Worm (Caenorhabditis elegans): ENCODE data around the gene dpy-7.

dpy-7 gene

DNA sequence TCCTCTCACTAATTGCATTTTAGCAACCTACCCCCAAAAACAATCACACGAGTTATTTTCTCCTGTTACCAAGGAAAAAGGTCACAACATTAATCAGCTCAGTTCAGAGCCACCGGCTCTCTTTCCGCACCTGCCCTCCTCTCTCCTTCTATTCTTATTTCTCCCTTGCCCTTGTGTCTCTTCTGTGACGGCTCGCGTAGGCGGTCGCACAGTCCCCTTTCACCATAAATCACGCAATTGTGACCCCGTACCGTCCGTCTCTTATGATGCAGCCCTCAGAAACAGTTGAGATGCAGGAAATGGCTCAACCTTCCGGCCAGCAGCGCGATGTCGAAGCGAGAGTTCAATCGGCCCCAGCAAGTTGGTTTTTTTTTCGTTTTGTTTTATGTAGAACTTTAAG is 25.0 kb upstream of the dpy-7 start, which contains the start of gene sto-1:
TSS of gene sto-1 (plus strand) at position 200 of the 400 bp plus-strand sequence.
- TF ChIP-seq unc-62 (GFP tag; optimal IDR thresholded peaks at IDR 0.05), result no peak

DNA sequence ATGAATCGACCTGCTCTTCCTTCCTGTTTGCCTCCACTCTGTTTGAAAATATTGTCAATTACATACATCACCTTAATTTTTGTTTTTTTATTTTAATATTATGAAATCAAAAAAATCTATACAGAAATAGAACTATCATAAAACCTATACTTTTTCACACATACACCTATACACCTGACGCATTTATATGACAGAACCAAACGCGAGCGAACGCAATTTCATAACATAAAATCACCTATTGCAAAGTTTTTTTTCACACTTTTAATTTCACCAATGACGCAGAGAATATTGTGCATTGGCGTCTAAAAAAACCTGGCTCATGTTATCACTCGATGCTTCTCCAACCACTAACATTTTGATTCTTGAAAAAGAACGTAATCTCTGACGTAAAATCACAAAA is 24.4 kb upstream of the dpy-7 start:
- no peak for TF ChIP-seq unc-62 (GFP tag; optimal IDR thresholded peaks at IDR 0.05)

DNA sequence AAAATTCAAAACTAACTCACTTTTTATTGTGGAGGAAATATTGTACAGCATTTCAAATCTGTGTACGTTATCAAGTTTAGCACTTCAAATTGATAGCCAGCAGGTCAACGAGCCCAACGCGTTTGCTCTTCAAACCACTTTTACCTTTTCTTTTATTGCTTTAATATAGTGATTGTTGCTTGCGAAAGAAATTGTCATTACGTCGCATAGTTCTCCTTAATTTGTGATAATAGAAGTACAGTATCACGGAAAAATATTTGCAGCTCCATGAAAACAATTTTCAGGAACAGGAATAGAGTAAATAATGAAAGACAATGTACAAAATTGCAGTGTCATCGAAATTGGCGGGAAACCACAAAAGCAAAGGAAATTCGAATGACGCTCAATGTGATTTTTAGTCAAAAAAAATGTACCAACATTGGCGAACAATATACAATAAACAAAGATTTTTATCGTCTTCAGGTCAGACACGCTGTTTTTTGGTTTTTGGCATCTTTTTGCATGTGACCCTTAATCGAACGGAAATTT is 21.4 kb upstream of the dpy-7 start, which contains the start of the genes PDB1.1 and F08C6.5:
TSS of gene PDB1.1 (minus strand) at position 158 of the 528 bp plus-strand sequence.
TSS of gene F08C6.5 (plus strand) at position 478 of the 528 bp plus-strand sequence.
- TF ChIP-seq unc-62 (GFP tag; optimal IDR thresholded peaks at IDR 0.05), result no peak

DNA sequence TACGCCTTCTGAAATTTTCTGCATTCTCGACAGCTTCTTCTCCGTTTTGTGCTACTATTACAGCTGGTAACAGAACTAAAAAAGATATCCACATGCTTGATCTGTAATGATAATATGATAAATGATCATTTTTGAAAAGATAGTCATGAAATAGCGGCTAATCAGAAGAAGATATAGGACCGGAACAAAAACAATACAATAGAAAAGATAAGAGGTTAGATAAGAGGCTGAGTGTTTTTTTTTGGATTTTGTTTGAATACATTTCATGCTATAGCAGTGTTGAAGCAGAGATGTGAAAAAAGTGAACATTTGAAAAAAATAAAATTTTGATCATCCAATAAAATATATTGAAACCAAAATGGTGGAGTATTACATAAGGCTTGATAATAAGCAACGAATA is 16.7 kb upstream of the dpy-7 start, which contains the start of gene F46C8.8:
TSS of gene F46C8.8 (minus strand) at position 101 of the 400 bp plus-strand sequence.
- TF ChIP-seq unc-62 (GFP tag; optimal IDR thresholded peaks at IDR 0.05), result no peak

DNA sequence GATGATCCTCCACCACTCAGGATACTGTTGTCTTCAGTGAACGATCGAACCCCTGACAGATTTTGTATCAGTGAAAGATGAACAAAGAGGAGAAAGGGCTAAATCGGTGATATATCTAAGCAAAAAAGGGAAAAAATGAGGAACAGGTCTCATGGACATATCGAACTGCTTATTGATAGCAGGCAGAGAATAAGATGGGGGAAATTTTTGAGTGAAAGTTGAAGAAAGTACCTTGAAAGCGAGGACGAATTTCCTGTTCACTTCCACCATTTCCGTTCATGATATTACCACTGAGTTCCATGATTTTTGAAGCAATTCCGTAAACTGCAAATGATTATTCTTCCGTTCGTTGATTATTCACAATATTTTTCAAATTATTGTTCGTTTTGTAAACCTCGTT is 15.7 kb upstream of the dpy-7 start:
- TF ChIP-seq unc-62 (GFP tag; optimal IDR thresholded peaks at IDR 0.05), result no peak

DNA sequence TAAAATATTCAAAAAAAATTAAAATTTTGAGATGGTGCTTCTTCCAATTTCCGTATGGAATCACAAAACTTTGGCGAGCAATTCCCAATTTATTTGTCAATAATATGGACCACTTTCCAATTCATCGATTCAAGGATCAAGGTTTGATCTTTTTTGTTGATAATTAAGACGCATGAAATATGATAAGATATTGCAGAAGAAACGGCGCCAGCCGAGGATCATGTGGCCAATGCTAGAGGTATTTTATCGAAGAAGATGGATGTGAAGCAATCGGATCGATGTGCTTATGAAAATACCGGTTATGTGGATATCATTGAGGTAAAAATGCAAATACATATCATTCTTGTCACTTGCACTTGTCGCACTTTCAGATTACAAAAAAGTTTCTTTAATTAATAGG is 12.9 kb upstream of the dpy-7 start:
- no peak for TF ChIP-seq unc-62 (GFP tag; optimal IDR thresholded peaks at IDR 0.05)

DNA sequence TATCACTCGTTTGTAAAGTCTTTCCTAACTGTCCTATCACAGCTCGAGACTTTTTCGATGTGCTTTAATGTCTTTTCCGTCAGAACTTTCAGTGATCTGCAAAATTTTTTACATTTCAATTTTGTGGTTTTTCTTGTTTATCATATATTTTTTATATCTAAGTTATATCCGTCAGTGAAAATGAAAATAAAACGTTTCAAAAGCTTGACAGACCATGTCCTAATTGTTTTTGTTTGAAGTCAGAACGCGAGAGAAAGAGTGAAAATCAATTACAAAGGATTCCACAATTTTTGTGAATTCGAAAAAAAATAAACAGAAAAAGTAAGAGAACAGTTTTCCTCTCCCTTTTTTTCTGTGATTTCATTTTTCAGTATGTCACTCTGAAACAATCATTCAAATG is 10.6 kb upstream of the dpy-7 start, which contains the start of gene F46C8.1:
TSS of gene F46C8.1 (plus strand) at position 301 of the 400 bp plus-strand sequence.
- TF ChIP-seq unc-62 (GFP tag; optimal IDR thresholded peaks at IDR 0.05), result no peak

ce11 chrX:7547696-7548095 is 10.1 kb upstream of the dpy-7 start:
- TF ChIP-seq unc-62 (GFP tag; optimal IDR thresholded peaks at IDR 0.05), result no peak

- TF ChIP-seq unc-62 (GFP tag; optimal IDR thresholded peaks at IDR 0.05), result no peak
Measured at ce11 chrX:7546509-7546908, 8.9 kb upstream of the dpy-7 start, which contains the start of gene col-174. TSS of gene col-174 (plus strand) at chrX:7546809.

DNA sequence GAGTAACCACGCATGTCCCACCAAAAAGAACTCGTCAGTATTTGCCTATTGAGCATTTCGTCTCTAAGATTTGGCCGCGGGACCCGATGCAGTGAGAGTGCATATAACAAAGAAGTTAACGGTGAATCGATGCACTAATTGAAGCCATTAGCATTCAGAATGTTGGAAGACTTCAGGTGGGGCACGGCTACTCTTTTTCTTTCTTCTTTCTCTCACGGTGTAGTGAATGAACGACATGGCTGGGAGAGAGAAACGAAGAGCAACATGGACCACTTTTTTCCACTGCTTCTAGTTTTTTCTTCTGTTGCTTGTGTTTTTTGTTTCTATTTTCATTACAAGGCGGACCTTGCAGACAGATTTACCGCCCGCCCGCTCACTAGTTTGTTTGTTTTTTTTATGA is 3.5 kb upstream of the dpy-7 start:
- TF ChIP-seq unc-62 (GFP tag; optimal IDR thresholded peaks at IDR 0.05), result no peak

DNA sequence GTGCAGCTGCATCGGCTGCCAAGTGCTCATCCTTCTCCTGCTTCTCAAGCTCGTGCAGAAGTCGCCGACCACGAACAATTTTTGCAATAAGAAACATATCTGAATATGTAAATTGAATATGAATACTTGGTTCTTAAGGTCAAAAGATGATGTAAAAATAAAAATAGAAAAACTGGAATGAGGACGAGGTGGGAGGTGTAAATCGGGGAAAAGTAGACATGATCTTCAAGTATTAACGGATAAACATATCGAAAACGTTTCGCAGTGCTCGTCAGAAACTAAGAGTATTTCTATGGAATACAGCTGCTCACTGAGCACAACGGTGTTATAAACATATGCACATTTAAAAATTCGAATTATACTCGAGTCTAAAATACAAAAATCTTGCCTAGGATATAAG is 2.4 kb upstream of the dpy-7 start, which contains the start of gene glb-16:
TSS of gene glb-16 (minus strand) at position 101 of the 400 bp plus-strand sequence.
- no peak for TF ChIP-seq unc-62 (GFP tag; optimal IDR thresholded peaks at IDR 0.05)

- TF ChIP-seq unc-62 (GFP tag; optimal IDR thresholded peaks at IDR 0.05), result no peak
Measured at ce11 chrX:7536869-7537268, 723 bp downstream of the dpy-7 start.

DNA sequence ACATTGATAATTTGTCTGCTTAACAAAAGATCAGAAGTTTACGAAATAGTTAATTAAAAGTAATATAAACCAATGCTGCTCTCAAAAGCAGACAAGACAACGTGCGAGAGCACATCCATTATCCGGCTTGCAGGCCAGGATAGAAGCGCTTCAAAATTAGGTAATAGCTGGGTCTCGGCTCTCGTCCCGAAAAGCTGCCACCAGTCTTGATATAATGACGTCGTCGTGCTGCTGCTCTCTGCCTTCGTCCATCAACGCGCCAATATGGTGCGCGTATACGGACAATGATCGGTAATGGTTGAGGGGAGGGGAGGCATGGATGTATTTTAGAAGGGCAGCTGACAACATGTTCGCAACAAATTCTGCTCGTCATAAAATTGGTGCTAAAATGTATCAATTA is 3.1 kb downstream of the dpy-7 start:
- TF ChIP-seq unc-62 (GFP tag; optimal IDR thresholded peaks at IDR 0.05), result no peak

- TF ChIP-seq unc-62 (GFP tag; optimal IDR thresholded peaks at IDR 0.05), result no peak
Measured at ce11 chrX:7532632-7533031, 5.0 kb downstream of the dpy-7 start, which contains the start of gene ceh-14. TSS of gene ceh-14 (minus strand) at chrX:7532732.

- no peak for TF ChIP-seq unc-62 (GFP tag; optimal IDR thresholded peaks at IDR 0.05)
Measured at ce11 chrX:7525271-7525670, 12.3 kb downstream of the dpy-7 start, which contains the start of gene F46C8.3. TSS of gene F46C8.3 (plus strand) at chrX:7525571.

DNA sequence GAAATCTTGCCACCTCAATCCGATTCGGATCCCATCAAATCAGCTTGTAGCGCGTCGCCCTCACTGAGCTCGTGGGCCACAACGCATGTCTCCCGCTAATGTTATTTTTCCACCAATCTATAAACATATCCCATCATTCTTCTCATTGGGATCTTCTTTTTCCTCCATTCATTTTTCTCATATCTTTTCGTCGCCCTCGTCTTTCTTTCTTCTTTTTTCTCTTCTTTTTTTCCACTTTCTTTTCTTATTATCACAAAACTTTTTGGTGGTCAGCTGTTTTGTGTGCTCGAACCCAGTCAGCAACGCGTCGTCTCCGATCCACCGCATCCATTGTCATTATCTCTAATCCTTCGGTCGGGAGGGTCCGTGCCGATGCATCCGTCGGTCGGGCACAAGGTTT is 13.8 kb downstream of the dpy-7 start:
- no peak for TF ChIP-seq unc-62 (GFP tag; optimal IDR thresholded peaks at IDR 0.05)

DNA sequence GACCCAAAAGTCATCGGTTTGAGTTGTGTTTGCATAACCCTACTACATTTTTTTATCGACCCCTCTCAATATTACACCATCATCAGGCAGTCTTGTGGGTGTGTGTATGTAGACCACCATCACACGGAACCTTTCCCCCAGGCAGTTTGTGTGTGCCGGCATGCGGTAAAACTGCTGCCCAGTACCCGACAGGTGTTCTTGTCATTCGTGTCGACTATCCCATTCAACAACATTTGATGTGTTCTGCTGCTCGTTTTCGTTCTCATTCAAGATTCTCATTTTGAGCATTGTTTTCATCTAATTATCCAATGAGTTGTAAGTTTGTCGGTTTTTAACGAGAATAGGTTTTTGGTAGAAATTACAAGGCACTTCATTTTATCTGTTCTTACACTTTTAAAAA is 15.0 kb downstream of the dpy-7 start:
- no peak for TF ChIP-seq unc-62 (GFP tag; optimal IDR thresholded peaks at IDR 0.05)

DNA sequence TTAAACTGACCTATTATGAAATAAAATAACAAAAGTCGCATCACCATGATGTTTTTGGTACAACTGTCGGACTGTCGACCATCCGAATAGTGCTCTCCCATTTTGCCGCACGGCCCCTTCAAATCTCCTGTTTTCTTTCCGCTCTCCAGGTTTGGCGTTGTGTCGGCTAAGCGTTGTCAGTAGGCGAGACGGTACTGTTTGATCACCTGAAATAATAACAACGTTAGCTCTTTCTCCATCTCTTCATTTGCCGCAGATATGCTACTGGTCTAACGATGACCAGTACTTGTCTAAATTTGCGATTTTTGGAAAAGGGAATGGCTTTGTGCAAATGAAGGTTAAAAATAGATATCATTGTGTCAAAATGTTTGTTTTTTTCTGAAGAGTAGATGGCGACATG is 18.0 kb downstream of the dpy-7 start, which contains the start of gene chts-1:
TSS of gene chts-1 (minus strand) at position 101 of the 400 bp plus-strand sequence.
- TF ChIP-seq unc-62 (GFP tag; optimal IDR thresholded peaks at IDR 0.05), result no peak
